Fruit fly (Drosophila melanogaster) whole organism, pupa: ENCODE measurements around the gene CG34250.

Source experiments
- CG10348 ChIP-seq: fragments of 200-800 bp; sonication (Bioruptor generic); IDR thresholded peaks from 2 replicates; pipeline ENCODE4 v1.3.6; 2022; ENCODE audit warnings: missing biosample characterization, missing genetic modification characterization
- D1 ChIP-seq: fragments of 200-800 bp; sonication (Bioruptor generic); optimal IDR thresholded peaks from 2 replicates; lab custom pipeline; 2018; ENCODE audit warnings: missing biosample characterization, mild to moderate bottlenecking, missing genetic modification characterization, moderate library complexity
- Pif1A ChIP-seq: fragments of 200-800 bp; sonication (Bioruptor generic); optimal IDR thresholded peaks from 3 replicates; lab custom pipeline; 2016; ENCODE audit warnings: missing biosample characterization, missing genetic modification characterization
- fd96Ca ChIP-seq: fragments of 200-800 bp; sonication (Bioruptor generic); IDR thresholded peaks from 3 replicates; pipeline ENCODE4 v1.3.6; 2022; ENCODE audit warnings: missing biosample characterization, missing genetic modification characterization

DNA sequence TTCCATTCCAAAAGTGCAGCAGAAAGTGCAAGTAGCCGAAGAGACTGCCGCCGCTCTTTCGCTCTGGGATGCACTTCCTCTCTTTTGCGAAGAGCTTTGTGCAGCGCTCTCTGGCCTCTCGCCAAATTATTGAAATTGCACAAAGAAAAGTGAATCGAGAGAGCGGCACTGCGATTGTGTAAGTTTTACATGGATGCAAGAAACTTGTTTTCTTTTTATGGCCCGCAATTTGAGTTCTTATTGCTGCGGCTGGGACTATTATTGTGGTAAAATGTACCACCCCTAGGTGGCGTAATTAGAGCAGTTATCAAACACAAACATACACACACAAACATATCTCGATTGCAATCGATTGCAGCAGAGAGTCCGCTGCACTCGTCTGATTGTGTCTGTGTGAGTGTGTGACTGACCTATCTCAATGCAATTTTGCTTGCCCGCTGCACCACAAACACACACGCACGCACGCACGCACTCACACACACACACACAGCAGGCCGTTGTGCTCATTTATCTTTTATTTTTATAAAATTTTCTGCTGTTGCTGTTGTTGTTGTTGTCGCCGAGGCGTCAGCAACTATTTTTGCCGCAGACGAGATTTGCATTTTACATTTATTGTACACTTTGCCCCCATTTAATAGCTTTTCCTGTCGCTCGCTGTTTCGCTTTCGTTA, 24.4 kb downstream of the CG34250 start:
- TF ChIP-seq D1 (tag; lab: Kevin White, UChicago): no peak
- peak; percentile 61; the same call in 1 of the 3 replicates for TF ChIP-seq fd96Ca (GFP tag; lab: Robert Waterston, UW)
- peak; percentile 20 for TF ChIP-seq Pif1A
- no peak for TF ChIP-seq CG10348 (GFP tag; lab: Robert Waterston, UW)
